Worm (Caenorhabditis elegans) whole organism, late embryonic: ENCODE data around the gene gtf-2F1.

ENCODE experiments used
- C08G9.2 ChIP-seq: sonication (generic microtip); optimal IDR thresholded peaks from 2 replicates; lab custom pipeline; 2016; ENCODE audit warnings: mild to moderate bottlenecking, missing genetic modification characterization, moderate library complexity, missing compliant biosample characterization
- C38D4.7 ChIP-seq: fragments of 200-800 bp; sonication (Bioruptor generic); optimal IDR thresholded peaks from 2 replicates; lab custom pipeline; 2018; ENCODE audit warnings: mild to moderate bottlenecking, missing genetic modification characterization, moderate library complexity, missing compliant biosample characterization
- F13H6.1 ChIP-seq: sonication (generic microtip); optimal IDR thresholded peaks from 2 replicates; lab custom pipeline; 2016; ENCODE audit warnings: missing genetic modification characterization, missing compliant biosample characterization
- K09A11.1 ChIP-seq: sonication (generic microtip); optimal IDR thresholded peaks from 2 replicates; lab custom pipeline; 2017; ENCODE audit warnings: antibody characterized with exemption, mild to moderate bottlenecking, missing genetic modification characterization, missing compliant biosample characterization; ENCODE audit not compliant: insufficient read depth
- Y22D7AL.16 ChIP-seq: sonication (generic microtip); optimal IDR thresholded peaks from 2 replicates; lab custom pipeline; 2016; ENCODE audit warnings: missing genetic modification characterization, missing compliant biosample characterization
- ama-1 ChIP-seq: fragments of 150-350 bp; optimal IDR thresholded peaks from 2 replicates; lab custom pipeline; 2014
- ceh-14 ChIP-seq: sonication (generic microtip); optimal IDR thresholded peaks from 2 replicates; lab custom pipeline; 2016; ENCODE audit warnings: missing genotype, missing genetic modification characterization, missing compliant biosample characterization
- ceh-19 ChIP-seq: fragments of 200-800 bp; sonication (Bioruptor generic); optimal IDR thresholded peaks from 2 replicates; lab custom pipeline; 2018; ENCODE audit warnings: mild to moderate bottlenecking, missing genetic modification characterization, missing compliant biosample characterization
- ceh-2 ChIP-seq: sonication (generic microtip); optimal IDR thresholded peaks from 2 replicates; lab custom pipeline; 2016; ENCODE audit warnings: missing genotype, missing genetic modification characterization, missing compliant biosample characterization
- ceh-22 ChIP-seq: sonication (generic microtip); optimal IDR thresholded peaks from 2 replicates; lab custom pipeline; 2017; ENCODE audit warnings: missing biosample characterization, missing genetic modification characterization
- ceh-24 ChIP-seq: sonication (generic microtip); optimal IDR thresholded peaks from 2 replicates; lab custom pipeline; 2016; ENCODE audit warnings: mild to moderate bottlenecking, missing genetic modification characterization, missing compliant biosample characterization
- ceh-30 ChIP-seq: fragments of 150-350 bp; optimal IDR thresholded peaks from 2 replicates; lab custom pipeline; 2014; ENCODE audit warnings: missing biosample characterization, missing genetic modification characterization
- ceh-31 ChIP-seq: sonication (generic microtip); optimal IDR thresholded peaks from 2 replicates; lab custom pipeline; 2016; ENCODE audit warnings: missing genetic modification characterization, missing compliant biosample characterization
- ceh-34 ChIP-seq: sonication (generic microtip); optimal IDR thresholded peaks from 2 replicates; lab custom pipeline; 2016; ENCODE audit warnings: mild to moderate bottlenecking, missing genetic modification characterization, missing compliant biosample characterization
- ceh-45 ChIP-seq: fragments of 200-800 bp; sonication (Bioruptor generic); IDR thresholded peaks from 2 replicates; pipeline ENCODE4 v1.3.6; 2022; ENCODE audit warnings: missing genetic modification reagents, missing genetic modification characterization, missing compliant biosample characterization
- ceh-6 ChIP-seq: fragments of 200-800 bp; sonication (Bioruptor generic); optimal IDR thresholded peaks from 2 replicates; lab custom pipeline; 2018; ENCODE audit warnings: mild to moderate bottlenecking, missing genetic modification characterization, missing compliant biosample characterization
- che-1 ChIP-seq: sonication (generic microtip); optimal IDR thresholded peaks from 2 replicates; lab custom pipeline; 2016; ENCODE audit warnings: mild to moderate bottlenecking, missing genetic modification characterization, missing compliant biosample characterization
- dve-1 ChIP-seq: sonication (generic microtip); optimal IDR thresholded peaks from 2 replicates; lab custom pipeline; 2017; ENCODE audit warnings: antibody characterized with exemption, mild to moderate bottlenecking, missing genetic modification characterization, missing compliant biosample characterization
- ets-4 ChIP-seq: sonication (generic microtip); optimal IDR thresholded peaks from 2 replicates; lab custom pipeline; 2016; ENCODE audit warnings: missing genetic modification characterization, missing compliant biosample characterization
- eyg-1 ChIP-seq: sonication (generic microtip); optimal IDR thresholded peaks from 2 replicates; lab custom pipeline; 2016; ENCODE audit warnings: missing genotype, missing genetic modification characterization, missing compliant biosample characterization
- fax-1 ChIP-seq: sonication (generic microtip); optimal IDR thresholded peaks from 2 replicates; lab custom pipeline; 2016; ENCODE audit warnings: missing genotype, missing genetic modification characterization, missing compliant biosample characterization
- fkh-10 ChIP-seq: fragments of 150-350 bp; optimal IDR thresholded peaks from 2 replicates; lab custom pipeline; 2014; ENCODE audit warnings: missing biosample characterization, missing genetic modification reagents, missing genetic modification characterization
- fkh-6 ChIP-seq: sonication (generic microtip); optimal IDR thresholded peaks from 2 replicates; lab custom pipeline; 2016; ENCODE audit warnings: missing genetic modification characterization, missing compliant biosample characterization
- gmeb-2 ChIP-seq: sonication (generic microtip); optimal IDR thresholded peaks from 2 replicates; lab custom pipeline; 2016; ENCODE audit warnings: missing genetic modification characterization, inconsistent platforms, missing compliant biosample characterization
- hlh-13 ChIP-seq: fragments of 200-800 bp; sonication (Bioruptor generic); optimal IDR thresholded peaks from 2 replicates; lab custom pipeline; 2018; ENCODE audit warnings: mild to moderate bottlenecking, missing genetic modification characterization, missing compliant biosample characterization
- hlh-15 ChIP-seq: sonication (generic microtip); optimal IDR thresholded peaks from 2 replicates; lab custom pipeline; 2016; ENCODE audit warnings: missing genetic modification characterization, missing compliant biosample characterization
- hlh-30 ChIP-seq: sonication (generic microtip); optimal IDR thresholded peaks from 2 replicates; lab custom pipeline; 2017; ENCODE audit warnings: antibody characterized with exemption, missing genetic modification characterization, missing compliant biosample characterization; ENCODE audit not compliant: insufficient read depth
- hlh-8 ChIP-seq: sonication (generic microtip); optimal IDR thresholded peaks from 2 replicates; lab custom pipeline; 2016; ENCODE audit warnings: missing genotype, missing genetic modification characterization, missing compliant biosample characterization
- lim-6 ChIP-seq: sonication (generic microtip); optimal IDR thresholded peaks from 2 replicates; lab custom pipeline; 2016; ENCODE audit warnings: missing genetic modification characterization, missing compliant biosample characterization
- lin-11 ChIP-seq: fragments of 200-800 bp; sonication (Bioruptor generic); optimal IDR thresholded peaks from 2 replicates; lab custom pipeline; 2018; ENCODE audit warnings: mild to moderate bottlenecking, missing genetic modification characterization, missing compliant biosample characterization
- madf-2 ChIP-seq: sonication (generic microtip); optimal IDR thresholded peaks from 2 replicates; lab custom pipeline; 2017; ENCODE audit warnings: missing genetic modification characterization, missing compliant biosample characterization
- nfya-1 ChIP-seq: sonication (generic microtip); optimal IDR thresholded peaks from 2 replicates; lab custom pipeline; 2017; ENCODE audit warnings: missing genetic modification characterization, mild to moderate bottlenecking, missing compliant biosample characterization, antibody characterized with exemption, moderate library complexity
- nhr-11 ChIP-seq: fragments of 150-350 bp; optimal IDR thresholded peaks from 2 replicates; lab custom pipeline; 2014; ENCODE audit warnings: missing biosample characterization, missing genetic modification characterization
- pax-1 ChIP-seq: fragments of 150-350 bp; optimal IDR thresholded peaks from 2 replicates; lab custom pipeline; 2014; ENCODE audit warnings: missing biosample characterization, missing genetic modification characterization
- pha-2 ChIP-seq: sonication (generic microtip); optimal IDR thresholded peaks from 2 replicates; lab custom pipeline; 2017; ENCODE audit warnings: mild to moderate bottlenecking, missing genetic modification characterization, missing compliant biosample characterization
- pha-4 ChIP-seq: fragments of 150-350 bp; optimal IDR thresholded peaks from 2 replicates; lab custom pipeline; 2018; ENCODE audit warnings: missing biosample characterization, missing genetic modification reagents, missing genetic modification characterization
- pqm-1 ChIP-seq: sonication (generic microtip); optimal IDR thresholded peaks from 2 replicates; lab custom pipeline; 2016; ENCODE audit warnings: missing genetic modification characterization, missing compliant biosample characterization
- ref-2 ChIP-seq: sonication (generic microtip); optimal IDR thresholded peaks from 2 replicates; lab custom pipeline; 2016; ENCODE audit warnings: missing genetic modification characterization, missing compliant biosample characterization
- rnt-1 ChIP-seq: sonication (generic microtip); optimal IDR thresholded peaks from 2 replicates; lab custom pipeline; 2016; ENCODE audit warnings: missing genetic modification characterization, missing compliant biosample characterization
- sdc-2 ChIP-seq: sonication (generic microtip); optimal IDR thresholded peaks from 2 replicates; lab custom pipeline; 2016; ENCODE audit warnings: missing genotype, missing genetic modification characterization, missing compliant biosample characterization
- sox-2 ChIP-seq: fragments of 200-800 bp; sonication (Bioruptor generic); IDR thresholded peaks from 2 replicates; pipeline ENCODE4 v1.3.6; 2022; ENCODE audit warnings: missing genetic modification reagents, missing genetic modification characterization, missing compliant biosample characterization
- sox-4 ChIP-seq: sonication (generic microtip); optimal IDR thresholded peaks from 2 replicates; lab custom pipeline; 2017; ENCODE audit warnings: mild to moderate bottlenecking, missing genetic modification characterization, inconsistent platforms, missing compliant biosample characterization
- syd-9 ChIP-seq: sonication (generic microtip); optimal IDR thresholded peaks from 2 replicates; lab custom pipeline; 2016; ENCODE audit warnings: mild to moderate bottlenecking, missing genetic modification characterization, moderate library complexity, missing compliant biosample characterization
- tbx-2 ChIP-seq: sonication (generic microtip); optimal IDR thresholded peaks from 2 replicates; lab custom pipeline; 2016; ENCODE audit warnings: missing genetic modification characterization, missing compliant biosample characterization
- tbx-7 ChIP-seq: sonication (generic microtip); optimal IDR thresholded peaks from 2 replicates; lab custom pipeline; 2016; ENCODE audit warnings: missing genotype, missing genetic modification characterization, missing compliant biosample characterization
- ttx-3 ChIP-seq: sonication (generic microtip); optimal IDR thresholded peaks from 2 replicates; lab custom pipeline; 2016; ENCODE audit warnings: missing genetic modification reagents, missing genetic modification characterization, missing compliant biosample characterization
- unc-3 ChIP-seq, 2 experiments: fragments of 200-800 bp in 1 of 2; sonication (Bioruptor generic) in 1 of 2; sonication (generic microtip) in 1 of 2; conservative IDR thresholded peaks in 1 of 2; optimal IDR thresholded peaks in 1 of 2; 2 replicates each; pipeline versions ENCODE4 v1.3.6 to Lab custom; 2016 to 2022; ENCODE audit warnings: missing compliant biosample characterization in 2 of 2, missing genetic modification characterization in 2 of 2, missing genetic modification reagents in 1 of 2
- unc-55 ChIP-seq: sonication (generic microtip); optimal IDR thresholded peaks from 2 replicates; lab custom pipeline; 2017; ENCODE audit warnings: missing biosample characterization, missing genetic modification reagents, missing genetic modification characterization
- unc-86 ChIP-seq: sonication (generic microtip); optimal IDR thresholded peaks from 2 replicates; lab custom pipeline; 2016; ENCODE audit warnings: missing genetic modification characterization, missing compliant biosample characterization
- zip-5 ChIP-seq: sonication (generic microtip); optimal IDR thresholded peaks from 2 replicates; lab custom pipeline; 2016; ENCODE audit warnings: missing genetic modification characterization, missing compliant biosample characterization

Gene gtf-2F1

DNA sequence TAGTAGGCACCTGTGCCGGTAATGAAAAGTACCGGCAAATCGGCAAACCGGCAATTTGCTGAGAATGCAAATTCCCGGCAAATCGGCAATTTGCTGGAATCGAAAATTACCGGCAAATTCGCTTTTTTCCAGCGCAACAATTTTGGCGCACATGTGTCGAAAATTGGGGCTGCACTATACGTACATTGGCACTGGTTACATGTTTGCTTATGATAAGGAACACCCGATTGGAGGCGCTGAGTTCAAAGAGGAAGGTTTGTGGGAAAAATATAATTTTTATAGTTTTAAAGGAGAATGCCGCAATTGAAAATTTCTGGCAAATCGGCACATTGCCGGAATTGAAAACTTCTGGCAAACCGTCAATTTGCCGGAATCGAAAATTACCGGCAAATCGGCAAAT, 4.1 kb upstream of the gtf-2F1 start:
- TF ChIP-seq zip-5 (no peak), ceh-34 (tag; lab: Kevin White, UChicago) (no peak), nfya-1 (no peak), dve-1 (tag; lab: Kevin White, UChicago) (no peak), unc-86 (no peak), ceh-22 (no peak), ceh-45 (GFP tag; lab: Robert Waterston, UW) (no peak), lim-6 (tag; lab: Kevin White, UChicago) (no peak), lin-11 (tag; lab: Kevin White, UChicago) (no peak), tbx-7 (tag; lab: Kevin White, UChicago) (no peak), C08G9.2 (no peak), C38D4.7 (no peak), sox-2 (GFP tag; lab: Robert Waterston, UW) (no peak), K09A11.1 (tag; lab: Kevin White, UChicago) (no peak), hlh-15 (tag; lab: Kevin White, UChicago) (no peak), ttx-3 (tag; lab: Kevin White, UChicago) (no peak), syd-9 (no peak), sdc-2 (tag; lab: Kevin White, UChicago) (no peak), ets-4 (tag; lab: Kevin White, UChicago) (no peak), fkh-10 (no peak)

DNA sequence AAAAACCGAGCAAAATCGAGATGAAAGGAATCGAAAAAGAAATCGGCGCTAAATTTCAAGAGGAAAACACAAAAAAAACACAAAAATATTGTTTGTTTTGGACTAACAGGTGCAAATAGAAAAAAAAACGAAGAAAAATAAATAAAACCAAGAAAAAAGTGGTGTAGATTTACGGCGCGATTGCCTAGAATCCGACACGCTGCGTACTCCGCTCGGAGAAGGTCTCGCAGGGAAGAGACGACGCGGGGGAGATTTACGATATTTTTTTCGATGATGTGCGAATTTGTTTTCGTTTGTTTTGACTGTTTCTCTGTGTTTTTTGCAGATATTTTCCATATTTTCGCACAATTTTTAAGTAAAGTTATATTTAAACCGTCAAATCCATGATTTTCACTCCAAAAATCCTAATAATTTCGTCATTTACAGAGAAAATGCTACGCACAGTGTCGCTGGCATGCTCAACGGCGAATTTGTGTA, 2.1 kb upstream of the gtf-2F1 start, which contains the start of gene sco-1:
Gene sco-1 (plus strand): TSS at position 427 of the 477 bp plus-strand sequence.
- TF ChIP-seq pha-2 (no peak), ceh-30 (tag; lab: Kevin White, UChicago) (no peak), dve-1 (tag; lab: Kevin White, UChicago) (peak; percentile 76), madf-2 (no peak), ceh-6 (no peak), ceh-34 (tag; lab: Kevin White, UChicago) (peak; percentile 87), zip-5 (peak; percentile 44), nhr-11 (tag; lab: Kevin White, UChicago) (no peak), pha-4 (tag; lab: Kevin White, UChicago) (no peak), Y22D7AL.16 (tag; lab: Kevin White, UChicago) (no peak), tbx-2 (peak; percentile 86), ceh-2 (tag; lab: Kevin White, UChicago) (peak; percentile 83), nfya-1 (peak; percentile 83), lim-6 (tag; lab: Kevin White, UChicago) (peak; percentile 63), lin-11 (tag; lab: Kevin White, UChicago) (no peak), C08G9.2 (peak; percentile 88), gmeb-2 (no peak), eyg-1 (no peak), ceh-14 (tag; lab: Kevin White, UChicago) (peak; percentile 71), fax-1 (tag; lab: Kevin White, UChicago) (no peak), ceh-19 (GFP tag; lab: Kevin White, UChicago) (no peak), F13H6.1 (peak; percentile 30), sox-4 (tag; lab: Kevin White, UChicago) (no peak), pax-1 (tag; lab: Kevin White, UChicago) (peak; percentile 83), ama-1 (lab: Kevin White, UChicago) (no peak), che-1 (tag; lab: Kevin White, UChicago) (peak; percentile 8), fkh-6 (tag; lab: Kevin White, UChicago) (no peak), ets-4 (tag; lab: Kevin White, UChicago) (peak; percentile 92), ceh-31 (tag; lab: Kevin White, UChicago) (peak; percentile 95), rnt-1 (tag; lab: Kevin White, UChicago) (peak; percentile 83), ref-2 (peak; percentile 76), ceh-22 (no peak), hlh-8 (peak; percentile 73), tbx-7 (tag; lab: Kevin White, UChicago) (peak; percentile 58), unc-55 (peak; percentile 63), ceh-24 (tag; lab: Kevin White, UChicago) (no peak), hlh-30 (tag; lab: Kevin White, UChicago) (no peak), ttx-3 (tag; lab: Kevin White, UChicago) (no peak), syd-9 (no peak), hlh-13 (GFP tag; lab: Kevin White, UChicago) (no peak), unc-3 (GFP tag; conservative IDR thresholded peaks at IDR 0.05; lab: Robert Waterston, UW) (no peak), unc-3 (tag; optimal IDR thresholded peaks at IDR 0.05; lab: Kevin White, UChicago) (peak; percentile 36), pqm-1 (tag; lab: Kevin White, UChicago) (peak; percentile 48)
